Fruit fly (Drosophila melanogaster) whole organism, embryonic: ENCODE results near the gene PLCXD.

Experiments used
- Asciz ChIP-seq: fragments of 200-800 bp; sonication (Bioruptor generic); optimal IDR thresholded peaks from 2 replicates; lab custom pipeline; 2017; ENCODE audit warnings: missing biosample characterization, mild to moderate bottlenecking, missing genetic modification characterization, missing genetic modification reagents
- Atf3 ChIP-seq: fragments of 200-800 bp; sonication (Bioruptor generic); optimal IDR thresholded peaks from 3 replicates; lab custom pipeline; 2016; ENCODE audit warnings: missing biosample characterization, missing genetic modification characterization
- Bdp1 ChIP-seq: fragments of 200-800 bp; sonication (Bioruptor generic); optimal IDR thresholded peaks from 3 replicates; lab custom pipeline; 2016; ENCODE audit warnings: missing biosample characterization, missing genetic modification characterization
- Blimp-1 ChIP-seq: fragments of 200-800 bp; sonication (Bioruptor generic); optimal IDR thresholded peaks from 3 replicates; lab custom pipeline; 2018; ENCODE audit warnings: missing biosample characterization, missing genetic modification characterization, mild to moderate bottlenecking, moderate library complexity, missing genetic modification reagents
- CG1233 ChIP-seq: fragments of 200-800 bp; sonication (Bioruptor generic); optimal IDR thresholded peaks from 4 replicates; lab custom pipeline; 2018; ENCODE audit warnings: missing biosample characterization, mild to moderate bottlenecking, missing genetic modification characterization
- CG13296 ChIP-seq: fragments of 200-800 bp; sonication (Bioruptor generic); optimal IDR thresholded peaks from 3 replicates; lab custom pipeline; 2018; ENCODE audit warnings: missing biosample characterization, mild to moderate bottlenecking, missing genetic modification characterization
- CG15073 ChIP-seq: fragments of 200-800 bp; sonication (Bioruptor generic); optimal IDR thresholded peaks from 2 replicates; lab custom pipeline; 2016; ENCODE audit warnings: missing biosample characterization, missing genetic modification characterization
- CG16815 ChIP-seq: fragments of 200-800 bp; sonication (Bioruptor generic); optimal IDR thresholded peaks from 3 replicates; lab custom pipeline; 2017; ENCODE audit warnings: missing biosample characterization, mild to moderate bottlenecking, missing genetic modification characterization
- CG17385 ChIP-seq: fragments of 200-800 bp; sonication (Bioruptor generic); optimal IDR thresholded peaks from 3 replicates; lab custom pipeline; 2018; ENCODE audit warnings: missing biosample characterization, mild to moderate bottlenecking, missing genetic modification characterization
- CG18262 ChIP-seq: fragments of 200-800 bp; optimal IDR thresholded peaks from 3 replicates; lab custom pipeline; 2019; ENCODE audit warnings: missing biosample characterization, mild to moderate bottlenecking, missing genetic modification characterization, moderate library complexity
- CG18599 ChIP-seq: fragments of 200-800 bp; sonication (Bioruptor generic); optimal IDR thresholded peaks from 3 replicates; lab custom pipeline; 2017; ENCODE audit warnings: missing biosample characterization, missing genetic modification characterization, mild to moderate bottlenecking, moderate library complexity, missing genetic modification reagents
- CG33557 ChIP-seq: fragments of 200-800 bp; sonication (Bioruptor generic); optimal IDR thresholded peaks from 2 replicates; lab custom pipeline; 2019; ENCODE audit warnings: missing biosample characterization, mild to moderate bottlenecking, missing genetic modification characterization, moderate library complexity
- CG3407 ChIP-seq: fragments of 200-800 bp; sonication (Bioruptor generic); optimal IDR thresholded peaks from 2 replicates; lab custom pipeline; 2018; ENCODE audit warnings: missing biosample characterization, mild to moderate bottlenecking, missing genetic modification characterization
- CG4282 ChIP-seq: fragments of 200-800 bp; sonication (Bioruptor generic); optimal IDR thresholded peaks from 2 replicates; lab custom pipeline; 2016; ENCODE audit warnings: missing biosample characterization, missing genetic modification characterization
- CG4424 ChIP-seq: fragments of 200-800 bp; sonication (Bioruptor generic); optimal IDR thresholded peaks from 3 replicates; lab custom pipeline; 2016; ENCODE audit warnings: missing biosample characterization, missing genetic modification characterization
- CG5953 ChIP-seq: fragments of 200-800 bp; sonication (Bioruptor generic); IDR thresholded peaks from 2 replicates; pipeline ENCODE4 v1.3.6; 2022; ENCODE audit warnings: missing biosample characterization, missing genetic modification characterization
- CG7271 ChIP-seq: fragments of 200-800 bp; sonication (Bioruptor generic); optimal IDR thresholded peaks from 2 replicates; lab custom pipeline; 2018; ENCODE audit warnings: missing biosample characterization, mild to moderate bottlenecking, missing genetic modification characterization, moderate library complexity
- CG7786 ChIP-seq: fragments of 200-800 bp; sonication (Bioruptor generic); optimal IDR thresholded peaks from 2 replicates; lab custom pipeline; 2016; ENCODE audit warnings: missing biosample characterization, missing genetic modification characterization
- CG7839 ChIP-seq: fragments of 200-800 bp; sonication (Bioruptor generic); optimal IDR thresholded peaks from 3 replicates; lab custom pipeline; 2018; ENCODE audit warnings: missing biosample characterization, mild to moderate bottlenecking, missing genetic modification characterization, moderate library complexity
- CG9797 ChIP-seq: fragments of 200-800 bp; sonication (Bioruptor generic); optimal IDR thresholded peaks from 3 replicates; lab custom pipeline; 2018; ENCODE audit warnings: missing biosample characterization, mild to moderate bottlenecking, missing genetic modification characterization
- D19A ChIP-seq: fragments of 200-800 bp; optimal IDR thresholded peaks from 3 replicates; lab custom pipeline; 2019; ENCODE audit warnings: missing biosample characterization, mild to moderate bottlenecking, missing genetic modification characterization, moderate library complexity
- Fer3 ChIP-seq: fragments of 200-800 bp; sonication (Bioruptor generic); optimal IDR thresholded peaks from 2 replicates; lab custom pipeline; 2018; ENCODE audit warnings: missing biosample characterization, mild to moderate bottlenecking, missing genetic modification characterization, moderate library complexity
- Hmr ChIP-seq: fragments of 200-800 bp; sonication (Bioruptor generic); optimal IDR thresholded peaks from 3 replicates; lab custom pipeline; 2017; ENCODE audit warnings: mild to moderate bottlenecking, missing biosample characterization, missing genetic modification reagents, missing genetic modification characterization
- Hr3 ChIP-seq: fragments of 200-800 bp; sonication (Bioruptor generic); optimal IDR thresholded peaks from 3 replicates; lab custom pipeline; 2016; ENCODE audit warnings: missing biosample characterization, missing genetic modification characterization
- Hr78 ChIP-seq, 2 experiments: fragments of 200-800 bp in 1 of 2; fragments of >200 bp in 1 of 2; sonication (Bioruptor generic) in 1 of 2; optimal IDR thresholded peaks; 2 replicates each; lab custom pipeline; 2017 to 2019; ENCODE audit warnings: missing biosample characterization in 2 of 2, missing genetic modification characterization in 2 of 2, mild to moderate bottlenecking in 1 of 2, moderate library complexity in 1 of 2
- Med ChIP-seq: fragments of 200-800 bp; sonication (Bioruptor generic); peaks from one replicate; lab custom pipeline; 2016; ENCODE audit warnings: missing biosample characterization, missing genetic modification characterization, mild to moderate bottlenecking, inconsistent platforms, moderate library complexity
- Nf-YB ChIP-seq: fragments of 200-800 bp; sonication (Bioruptor generic); optimal IDR thresholded peaks from 3 replicates; lab custom pipeline; 2019; ENCODE audit warnings: missing biosample characterization, mild to moderate bottlenecking, missing genetic modification characterization, moderate library complexity
- Pdp1 ChIP-seq, 2 experiments: fragments of 200-800 bp; sonication (Bioruptor generic); optimal IDR thresholded peaks; 3 replicates each; lab custom pipeline; 2016; ENCODE audit warnings: missing biosample characterization in 2 of 2, missing genetic modification characterization in 2 of 2, mild to moderate bottlenecking in 1 of 2, moderate library complexity in 1 of 2
- Sox100B ChIP-seq: fragments of 200-800 bp; sonication (Bioruptor generic); optimal IDR thresholded peaks from 3 replicates; lab custom pipeline; 2018; ENCODE audit warnings: missing biosample characterization, mild to moderate bottlenecking, missing genetic modification characterization
- Spps ChIP-seq: fragments of 200-800 bp; sonication (Bioruptor generic); optimal IDR thresholded peaks from 2 replicates; lab custom pipeline; 2018; ENCODE audit warnings: missing biosample characterization, mild to moderate bottlenecking, missing genetic modification characterization
- aop ChIP-seq: fragments of 200-800 bp; sonication (Bioruptor generic); IDR thresholded peaks from 2 replicates; pipeline ENCODE4 v1.3.6; 2022; ENCODE audit warnings: missing biosample characterization, missing genetic modification characterization
- ato ChIP-seq: fragments of 200-800 bp; sonication (Bioruptor generic); IDR thresholded peaks from 2 replicates; pipeline ENCODE4 v1.3.6; 2022; ENCODE audit warnings: missing biosample characterization, missing genetic modification characterization; ENCODE audit not compliant: partially characterized antibody
- danr ChIP-seq: fragments of 200-800 bp; sonication (Bioruptor generic); IDR thresholded peaks from 2 replicates; pipeline ENCODE4 v1.3.6; 2022; ENCODE audit warnings: missing biosample characterization, missing genetic modification characterization
- ems ChIP-seq: fragments of 200-800 bp; sonication (Bioruptor generic); optimal IDR thresholded peaks from 3 replicates; lab custom pipeline; 2016; ENCODE audit warnings: missing biosample characterization, missing genetic modification characterization
- en ChIP-seq: fragments of 200-800 bp; sonication (Bioruptor generic); optimal IDR thresholded peaks from 2 replicates; lab custom pipeline; 2016; ENCODE audit warnings: missing biosample characterization, missing genetic modification characterization
- exex ChIP-seq: fragments of 200-800 bp; sonication (Bioruptor generic); optimal IDR thresholded peaks from 4 replicates; lab custom pipeline; 2018; ENCODE audit warnings: missing biosample characterization, mild to moderate bottlenecking, missing genetic modification characterization, moderate library complexity
- gfzf ChIP-seq: fragments of 200-800 bp; sonication (Bioruptor generic); optimal IDR thresholded peaks from 2 replicates; lab custom pipeline; 2016; ENCODE audit warnings: missing biosample characterization, mild to moderate bottlenecking, missing genetic modification characterization, moderate library complexity
- gsb-n ChIP-seq: fragments of 200-800 bp; sonication (Bioruptor generic); optimal IDR thresholded peaks from 3 replicates; lab custom pipeline; 2018; ENCODE audit warnings: missing biosample characterization, mild to moderate bottlenecking, missing genetic modification characterization
- h ChIP-seq: fragments of >200 bp; optimal IDR thresholded peaks from 2 replicates; lab custom pipeline; 2017
- lmd ChIP-seq: fragments of 200-800 bp; sonication (Bioruptor generic); IDR thresholded peaks from 2 replicates; pipeline ENCODE4 v1.3.6; 2022; ENCODE audit warnings: missing biosample characterization, missing genetic modification characterization
- pan ChIP-seq, 4 experiments: fragments of >200 bp in 3 of 4; fragments of 200-800 bp in 1 of 4; sonication (Bioruptor generic) in 1 of 4; optimal IDR thresholded peaks in 3 of 4; IDR thresholded peaks in 1 of 4; 2 replicates each; pipeline versions ENCODE4 v1.3.6 to Lab custom; 2017 to 2022; ENCODE audit warnings: missing biosample characterization in 2 of 4, missing genetic modification characterization in 2 of 4, mixed read lengths in 1 of 4
- stwl ChIP-seq: fragments of 200-800 bp; sonication (Bioruptor generic); optimal IDR thresholded peaks from 3 replicates; lab custom pipeline; 2018; ENCODE audit warnings: missing biosample characterization, mild to moderate bottlenecking, missing genetic modification characterization, moderate library complexity
- twi ChIP-seq: fragments of 200-800 bp; optimal IDR thresholded peaks from 2 replicates; lab custom pipeline; 2019; ENCODE audit warnings: missing biosample characterization, mild to moderate bottlenecking, missing genetic modification characterization, moderate library complexity
- vnd ChIP-seq: fragments of 200-800 bp; sonication (Bioruptor generic); IDR thresholded peaks from 3 replicates; pipeline ENCODE4 v1.3.6; 2022; ENCODE audit warnings: missing biosample characterization, missing genetic modification characterization; ENCODE audit not compliant: partially characterized antibody
- vvl ChIP-seq: fragments of 200-800 bp; sonication (Bioruptor generic); IDR thresholded peaks from 2 replicates; pipeline ENCODE4 v1.3.6; 2022; ENCODE audit warnings: missing biosample characterization, missing genetic modification characterization
- wek ChIP-seq: fragments of 200-800 bp; sonication (Bioruptor generic); optimal IDR thresholded peaks from 3 replicates; lab custom pipeline; 2018; ENCODE audit warnings: missing biosample characterization, mild to moderate bottlenecking, missing genetic modification characterization, moderate library complexity
- z ChIP-seq: fragments of 200-800 bp; sonication (Bioruptor generic); IDR thresholded peaks from 3 replicates; pipeline ENCODE4 v1.3.6; 2022; ENCODE audit warnings: missing biosample characterization, missing genetic modification characterization

The PLCXD gene

DNA sequence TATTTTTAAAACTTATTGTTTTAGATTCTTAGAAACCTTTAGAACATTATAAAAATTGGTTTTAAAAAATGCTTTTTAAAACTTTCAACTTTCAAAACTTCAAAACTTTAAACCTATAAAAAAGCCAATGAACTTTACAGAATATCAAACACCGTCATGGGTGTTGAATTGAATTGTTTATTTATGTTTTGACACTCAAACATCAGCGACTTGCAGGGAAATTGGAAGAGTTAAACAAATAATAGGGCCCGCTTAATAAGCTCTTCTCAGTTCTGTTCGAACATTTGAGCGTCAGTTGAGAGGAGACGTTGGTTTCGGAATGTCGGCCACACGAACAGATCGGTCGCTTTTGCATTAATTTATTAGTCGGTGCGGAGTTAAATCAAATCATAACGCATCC, at the start of gene PLCXD (continued):
- TF ChIP-seq CG7839 (tag; lab: Kevin White, UChicago) (no peak), CG3407 (GFP tag; lab: Kevin White, UChicago) (peak; percentile 39), CG33557 (GFP tag; lab: Kevin White, UChicago) (peak; percentile 5), CG7786 (GFP tag; lab: Kevin White, UChicago) (no peak), aop (GFP tag; lab: Robert Waterston, UW) (no peak), z (peak; percentile 67; the same call in 2 of the 3 replicates), Fer3 (tag; lab: Kevin White, UChicago) (peak; percentile 8), ato (GFP tag; lab: Robert Waterston, UW) (no peak), Asciz (GFP tag; lab: Kevin White, UChicago) (peak; percentile 69), Hr3 (GFP tag; lab: Kevin White, UChicago) (no peak), vnd (GFP tag; lab: Robert Waterston, UW) (no peak), pan (optimal IDR thresholded peaks at IDR 0.05; lab: Kevin White, UChicago) (no peak), pan (GFP tag; optimal IDR thresholded peaks at IDR 0.05 in 1 of 2, IDR thresholded peaks at IDR 0.05 in 1 of 2) (no peak), gsb-n (tag; lab: Kevin White, UChicago) (peak; percentile 24), Pdp1 (GFP tag; optimal IDR thresholded peaks at IDR 0.05; lab: Kevin White, UChicago) (no peak), ems (GFP tag; lab: Kevin White, UChicago) (no peak), CG13296 (peak; percentile 10), CG18599 (GFP tag; lab: Kevin White, UChicago) (no peak), CG1233 (GFP tag; lab: Kevin White, UChicago) (no peak), Bdp1 (GFP tag; lab: Kevin White, UChicago) (no peak), CG5953 (GFP tag; lab: Robert Waterston, UW) (no peak), CG7271 (no peak), h (lab: Kevin White, UChicago) (no peak), CG4424 (GFP tag; lab: Kevin White, UChicago) (no peak), wek (GFP tag; lab: Kevin White, UChicago) (peak; percentile 9), Sox100B (peak; percentile 55)

- TF ChIP-seq lmd (GFP tag; lab: Robert Waterston, UW) = no peak
- TF ChIP-seq Pdp1 (GFP tag; optimal IDR thresholded peaks at IDR 0.05; lab: Kevin White, UChicago) = peak in 1 of 2 experiments; percentile 68
- TF ChIP-seq CG15073 (GFP tag; lab: Kevin White, UChicago) = peak; percentile 65
- no peak for TF ChIP-seq twi (tag; lab: Kevin White, UChicago)
- TF ChIP-seq D19A (tag; lab: Kevin White, UChicago) = peak; percentile 11
- TF ChIP-seq Spps (tag; lab: Kevin White, UChicago) = no peak
- no peak for TF ChIP-seq en
- TF ChIP-seq danr (GFP tag; lab: Robert Waterston, UW) = no peak
- TF ChIP-seq, all 482 proteins: peak for 3
These were observed 48.1 kb upstream of the PLCXD start for dm6 chr2L:12001132-12001531.

DNA sequence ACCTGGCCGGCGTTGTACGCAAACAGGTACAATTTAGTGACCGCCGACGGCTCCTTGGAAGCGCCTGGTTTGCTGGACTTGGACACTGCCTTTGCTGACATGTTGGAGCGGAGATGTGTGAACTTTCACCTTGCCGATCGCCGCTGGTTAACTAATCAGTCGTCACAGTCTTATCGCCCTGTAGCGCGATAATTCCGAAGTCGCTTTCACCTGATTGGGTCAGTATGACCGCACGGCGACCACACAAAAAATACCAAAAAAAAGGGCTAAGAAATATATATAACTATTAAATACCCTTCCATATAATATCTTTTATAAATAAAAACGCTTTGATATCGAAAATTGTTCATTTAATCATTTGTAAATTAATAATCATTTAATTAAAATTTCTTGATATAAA, 47.2 kb upstream of the PLCXD start, which contains the start of gene Hacd1:
Gene Hacd1, minus strand, starts transcription at position 216 of the 400 bp plus-strand sequence.
- TF ChIP-seq Blimp-1 (GFP tag; lab: Kevin White, UChicago) = peak; percentile 45
- no peak for TF ChIP-seq CG18262 (tag; lab: Kevin White, UChicago)
- no peak for TF ChIP-seq CG16815 (GFP tag; lab: Kevin White, UChicago)
- peak in 1 of 2 experiments; percentile 53 for TF ChIP-seq Pdp1 (GFP tag; optimal IDR thresholded peaks at IDR 0.05; lab: Kevin White, UChicago)
- TF ChIP-seq gfzf (GFP tag; lab: Kevin White, UChicago) = peak; percentile 51
- TF ChIP-seq exex (tag; lab: Kevin White, UChicago) = peak; percentile 52
- TF ChIP-seq D19A (tag; lab: Kevin White, UChicago) = peak; percentile 99
- TF ChIP-seq vvl (GFP tag; lab: Robert Waterston, UW) = no peak
- TF ChIP-seq Nf-YB (GFP tag; lab: Kevin White, UChicago) = peak; percentile 68
- peak; percentile 4 for TF ChIP-seq CG17385 (GFP tag; lab: Kevin White, UChicago)
- peak in 1 of 2 experiments; percentile 99 for TF ChIP-seq Hr78 (GFP tag; optimal IDR thresholded peaks at IDR 0.05; lab: Kevin White, UChicago)
- TF ChIP-seq CG9797 = peak; percentile 62
- peak; percentile 19 for TF ChIP-seq stwl
- peak; percentile 64 for TF ChIP-seq Med
- no peak for TF ChIP-seq CG4282
- TF ChIP-seq CG7786 (GFP tag; lab: Kevin White, UChicago) = no peak
- no peak for TF ChIP-seq Atf3 (GFP tag; lab: Kevin White, UChicago)
- no peak for TF ChIP-seq Hmr (GFP tag; lab: Kevin White, UChicago)
